Worm (Caenorhabditis elegans) whole organism, L3 larva: ENCODE measurements around the gene zfp-1.

Source experiments
- R02D3.7 ChIP-seq: fragments of 150-350 bp; optimal IDR thresholded peaks from 2 replicates; lab custom pipeline; 2014; ENCODE audit warnings: missing biosample characterization, missing genetic modification characterization
- ZK546.5 ChIP-seq: sonication (generic microtip); optimal IDR thresholded peaks from 2 replicates; lab custom pipeline; 2017; ENCODE audit warnings: missing biosample characterization, missing genetic modification characterization
- aly-2 ChIP-seq: fragments of 150-350 bp; optimal IDR thresholded peaks from 2 replicates; lab custom pipeline; 2014; ENCODE audit warnings: missing biosample characterization, missing genetic modification characterization
- ama-1 ChIP-seq: fragments of 150-350 bp; optimal IDR thresholded peaks from 2 replicates; lab custom pipeline; 2018
- ceh-16 ChIP-seq: sonication (generic microtip); optimal IDR thresholded peaks from 2 replicates; lab custom pipeline; 2017; ENCODE audit warnings: missing biosample characterization, missing genetic modification characterization
- ceh-28 ChIP-seq: fragments of 150-350 bp; optimal IDR thresholded peaks from 2 replicates; lab custom pipeline; 2014; ENCODE audit warnings: missing biosample characterization, missing genetic modification reagents, missing genetic modification characterization
- ceh-82 ChIP-seq: fragments of 150-350 bp; optimal IDR thresholded peaks from 2 replicates; lab custom pipeline; 2014; ENCODE audit warnings: missing biosample characterization, missing genetic modification characterization
- ceh-9 ChIP-seq: sonication (generic microtip); optimal IDR thresholded peaks from 2 replicates; lab custom pipeline; 2018; ENCODE audit warnings: missing biosample characterization, missing genetic modification characterization
- daf-12 ChIP-seq: fragments of 150-350 bp; optimal IDR thresholded peaks from 2 replicates; lab custom pipeline; 2014; ENCODE audit warnings: missing biosample characterization, missing genetic modification reagents, missing genetic modification characterization
- egl-27 ChIP-seq: sonication (generic microtip); optimal IDR thresholded peaks from 4 replicates; lab custom pipeline; 2017; ENCODE audit warnings: missing biosample characterization, missing genetic modification reagents, missing genetic modification characterization
- egl-5 ChIP-seq: fragments of 150-350 bp; optimal IDR thresholded peaks from 2 replicates; lab custom pipeline; 2017; ENCODE audit warnings: missing biosample characterization, missing genetic modification reagents, missing genetic modification characterization, inconsistent platforms
- elt-1 ChIP-seq: fragments of 150-350 bp; optimal IDR thresholded peaks from 2 replicates; lab custom pipeline; 2014; ENCODE audit warnings: missing biosample characterization, missing genetic modification characterization
- elt-2 ChIP-seq: sonication (generic microtip); optimal IDR thresholded peaks from 2 replicates; lab custom pipeline; 2016; ENCODE audit warnings: missing genetic modification reagents, mild to moderate bottlenecking, missing genetic modification characterization, missing compliant biosample characterization
- elt-3 ChIP-seq, 3 experiments: fragments of 150-350 bp in 1 of 3; sonication (generic microtip) in 2 of 3; optimal IDR thresholded peaks; 2 replicates in 2 of 3; 4 replicates in 1 of 3; lab custom pipeline; 2014 to 2017; ENCODE audit warnings: missing biosample characterization in 3 of 3, missing genetic modification characterization in 3 of 3
- fkh-10 ChIP-seq: sonication (generic microtip); optimal IDR thresholded peaks from 2 replicates; lab custom pipeline; 2017; ENCODE audit warnings: missing biosample characterization, missing genetic modification reagents, missing genetic modification characterization
- fkh-2 ChIP-seq: fragments of 150-350 bp; optimal IDR thresholded peaks from 2 replicates; lab custom pipeline; 2014; ENCODE audit warnings: missing biosample characterization, missing genetic modification reagents, missing genetic modification characterization
- fos-1 ChIP-seq: fragments of 150-350 bp; optimal IDR thresholded peaks from 2 replicates; lab custom pipeline; 2014; ENCODE audit warnings: missing biosample characterization, missing genetic modification characterization
- hmg-11 ChIP-seq: sonication (generic microtip); optimal IDR thresholded peaks from 2 replicates; lab custom pipeline; 2016; ENCODE audit warnings: missing genetic modification characterization, missing compliant biosample characterization
- jun-1 ChIP-seq: fragments of 150-350 bp; optimal IDR thresholded peaks from 2 replicates; lab custom pipeline; 2014; ENCODE audit warnings: missing biosample characterization, missing genetic modification reagents, missing genetic modification characterization
- lin-15B ChIP-seq: fragments of 150-350 bp; optimal IDR thresholded peaks from 2 replicates; lab custom pipeline; 2014; ENCODE audit warnings: missing biosample characterization, missing genetic modification characterization
- lin-39 ChIP-seq: fragments of 150-350 bp; optimal IDR thresholded peaks from 2 replicates; lab custom pipeline; 2018; ENCODE audit warnings: missing biosample characterization, missing genetic modification reagents, missing genetic modification characterization
- lsy-12 ChIP-seq: sonication (generic microtip); optimal IDR thresholded peaks from 2 replicates; lab custom pipeline; 2016; ENCODE audit warnings: mild to moderate bottlenecking, missing genetic modification characterization, missing compliant biosample characterization
- mdl-1 ChIP-seq: fragments of 150-350 bp; optimal IDR thresholded peaks from 2 replicates; lab custom pipeline; 2014; ENCODE audit warnings: missing biosample characterization, missing genetic modification characterization
- mml-1 ChIP-seq: fragments of 150-350 bp; sonication (generic microtip); optimal IDR thresholded peaks from 3 replicates; lab custom pipeline; 2014; ENCODE audit warnings: missing biosample characterization, missing genetic modification characterization
- nfya-1 ChIP-seq: sonication (generic microtip); optimal IDR thresholded peaks from 2 replicates; lab custom pipeline; 2017; ENCODE audit warnings: missing genetic modification characterization, mild to moderate bottlenecking, missing compliant biosample characterization, antibody characterized with exemption, moderate library complexity; ENCODE audit not compliant: insufficient read depth
- nhr-11 ChIP-seq: fragments of 150-350 bp; optimal IDR thresholded peaks from 2 replicates; lab custom pipeline; 2014; ENCODE audit warnings: missing biosample characterization, missing genetic modification characterization
- nhr-12 ChIP-seq: fragments of 150-350 bp; optimal IDR thresholded peaks from 2 replicates; lab custom pipeline; 2014; ENCODE audit warnings: missing biosample characterization, missing genetic modification characterization
- nhr-23 ChIP-seq: fragments of 150-350 bp; optimal IDR thresholded peaks from 2 replicates; lab custom pipeline; 2014; ENCODE audit warnings: missing biosample characterization, missing genetic modification reagents, missing genetic modification characterization
- nhr-237 ChIP-seq: fragments of 150-350 bp; optimal IDR thresholded peaks from 2 replicates; lab custom pipeline; 2014; ENCODE audit warnings: missing biosample characterization, missing genetic modification characterization
- nhr-25 ChIP-seq: sonication (generic microtip); optimal IDR thresholded peaks from 2 replicates; lab custom pipeline; 2017; ENCODE audit warnings: missing biosample characterization, missing genetic modification characterization
- nhr-28 ChIP-seq: fragments of 150-350 bp; optimal IDR thresholded peaks from 2 replicates; lab custom pipeline; 2014; ENCODE audit warnings: missing biosample characterization, missing genetic modification characterization
- nhr-67 ChIP-seq: fragments of 150-350 bp; optimal IDR thresholded peaks from 2 replicates; lab custom pipeline; 2014; ENCODE audit warnings: missing biosample characterization, missing genetic modification characterization
- nhr-76 ChIP-seq: fragments of 150-350 bp; sonication (generic microtip); optimal IDR thresholded peaks from 5 replicates; lab custom pipeline; 2014; ENCODE audit warnings: missing biosample characterization, missing genetic modification characterization
- pha-4 ChIP-seq: fragments of 150-350 bp; optimal IDR thresholded peaks from 2 replicates; lab custom pipeline; 2014; ENCODE audit warnings: missing biosample characterization, missing genetic modification reagents, missing genetic modification characterization
- pqm-1 ChIP-seq: fragments of 150-350 bp; optimal IDR thresholded peaks from 2 replicates; lab custom pipeline; 2017; ENCODE audit warnings: missing biosample characterization, missing genetic modification characterization, inconsistent platforms
- sea-2 ChIP-seq: fragments of 150-350 bp; sonication (generic microtip); optimal IDR thresholded peaks from 4 replicates; lab custom pipeline; 2014; ENCODE audit warnings: missing biosample characterization, missing genetic modification reagents, missing genetic modification characterization
- snpc-4 ChIP-seq: fragments of 150-350 bp; optimal IDR thresholded peaks from 2 replicates; lab custom pipeline; 2014; ENCODE audit warnings: missing biosample characterization, missing genetic modification characterization
- unc-39 ChIP-seq: sonication (generic microtip); optimal IDR thresholded peaks from 4 replicates; lab custom pipeline; 2017; ENCODE audit warnings: missing biosample characterization, missing genetic modification characterization
- ztf-11 ChIP-seq: fragments of 150-350 bp; optimal IDR thresholded peaks from 2 replicates; lab custom pipeline; 2014; ENCODE audit warnings: missing biosample characterization, missing genetic modification characterization
- ztf-4 ChIP-seq: fragments of 150-350 bp; optimal IDR thresholded peaks from 2 replicates; lab custom pipeline; 2014; ENCODE audit warnings: missing biosample characterization, missing genetic modification characterization

zfp-1 gene

DNA sequence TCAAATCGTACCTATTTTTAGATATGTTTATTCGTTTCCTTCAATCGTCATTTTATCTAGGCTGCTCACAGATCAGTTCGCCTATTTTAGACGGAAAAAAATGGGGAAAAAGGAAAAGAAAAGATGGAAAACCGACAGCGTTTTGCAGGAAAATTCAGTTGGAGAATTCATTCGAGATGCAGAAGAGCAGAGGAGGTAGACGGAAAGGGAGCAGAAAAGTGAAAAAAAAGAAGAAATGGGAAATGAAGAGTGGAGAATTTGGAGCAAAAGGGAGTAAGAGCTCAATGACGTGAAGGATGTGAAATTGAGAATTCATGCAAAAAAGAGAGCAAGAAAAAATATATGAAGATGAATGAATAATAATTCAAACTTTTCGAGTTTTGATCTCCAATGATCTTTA is 6.8 kb upstream of the zfp-1 start:
- no peak for TF ChIP-seq aly-2 (tag; lab: Kevin White, UChicago)
- no peak for TF ChIP-seq ceh-28 (tag; lab: Kevin White, UChicago)
- no peak for TF ChIP-seq mml-1 (tag; lab: Kevin White, UChicago)
- no peak for TF ChIP-seq nhr-12 (tag; lab: Kevin White, UChicago)
- TF ChIP-seq fos-1 (tag; lab: Kevin White, UChicago), result no peak
- TF ChIP-seq ceh-9, result no peak
- no peak for TF ChIP-seq nhr-28 (tag; lab: Kevin White, UChicago)

- TF ChIP-seq nhr-11 (tag; lab: Kevin White, UChicago) (peak; percentile 36), nhr-12 (tag; lab: Kevin White, UChicago) (no peak), nfya-1 (tag; lab: Kevin White, UChicago) (peak; percentile 64), nhr-23 (no peak), snpc-4 (tag; lab: Kevin White, UChicago) (no peak), lin-39 (tag; lab: Kevin White, UChicago) (peak; percentile 80), elt-2 (peak; percentile 28), pqm-1 (tag; lab: Kevin White, UChicago) (peak; percentile 36), lin-15B (tag; lab: Kevin White, UChicago) (peak; percentile 27), pha-4 (tag; lab: Kevin White, UChicago) (peak; percentile 96), jun-1 (tag; lab: Kevin White, UChicago) (peak; percentile 69), mdl-1 (peak; percentile 71)
Measured at ce11 chrIII:8785426-8785825, 5.9 kb upstream of the zfp-1 start.

DNA sequence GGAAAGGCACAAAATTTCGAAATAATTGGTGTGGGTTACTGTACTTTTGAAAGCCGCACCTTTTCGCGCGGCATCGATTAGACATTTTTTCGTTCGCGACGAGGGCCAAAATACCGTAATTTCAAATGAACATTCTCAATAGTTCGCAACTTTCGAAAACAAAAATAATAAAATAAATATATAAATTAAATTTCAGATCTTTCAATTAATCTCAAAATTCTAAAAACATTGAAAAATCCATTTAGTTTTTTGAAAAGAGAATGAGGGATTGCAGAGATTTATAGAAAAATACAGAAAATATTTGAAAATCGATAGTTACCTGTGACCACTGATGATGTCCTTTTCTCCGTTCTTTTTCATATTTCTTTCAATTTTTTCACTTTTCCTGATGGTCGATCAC is 5.3 kb upstream of the zfp-1 start, which contains the start of gene K02D10.8:
K02D10.8 (plus strand) TSS at position 301 of the 400 bp plus-strand sequence.
- TF ChIP-seq ceh-28 (tag; lab: Kevin White, UChicago) (no peak), aly-2 (tag; lab: Kevin White, UChicago) (no peak)
- TF ChIP-seq, all 47 proteins: peak for 0

DNA sequence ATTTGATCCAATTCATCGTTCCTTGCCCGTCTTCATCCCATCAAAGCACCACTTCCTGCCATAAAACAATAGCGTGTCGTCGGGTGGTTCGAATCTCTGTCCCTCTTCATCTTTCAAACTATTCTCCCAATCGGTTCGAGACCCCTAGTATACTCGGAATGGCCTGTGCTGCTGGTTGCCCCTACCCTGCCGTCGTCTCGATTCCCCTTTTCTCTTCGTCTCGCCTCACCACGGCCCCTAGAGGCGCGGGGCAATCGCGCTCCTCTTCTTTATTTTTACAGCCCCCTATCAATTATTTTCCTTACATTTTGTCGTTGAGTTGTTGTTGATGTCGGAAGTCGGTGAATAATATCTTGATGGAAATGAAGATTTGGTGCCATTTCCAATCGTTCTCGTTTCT is 2.6 kb upstream of the zfp-1 start:
- TF ChIP-seq nhr-67, result no peak
- TF ChIP-seq lin-39 (tag; lab: Kevin White, UChicago), result peak; percentile 73
- peak; percentile 40 for TF ChIP-seq hmg-11
- peak; percentile 32 for TF ChIP-seq egl-5 (tag; lab: Kevin White, UChicago)
- peak; percentile 25 for TF ChIP-seq nfya-1 (tag; lab: Kevin White, UChicago)
- TF ChIP-seq nhr-237 (tag; lab: Kevin White, UChicago), result no peak
- TF ChIP-seq fkh-10 (GFP tag; lab: Kevin White, UChicago), result no peak
- TF ChIP-seq nhr-23, result no peak
- peak; percentile 17 for TF ChIP-seq lin-15B (tag; lab: Kevin White, UChicago)

DNA sequence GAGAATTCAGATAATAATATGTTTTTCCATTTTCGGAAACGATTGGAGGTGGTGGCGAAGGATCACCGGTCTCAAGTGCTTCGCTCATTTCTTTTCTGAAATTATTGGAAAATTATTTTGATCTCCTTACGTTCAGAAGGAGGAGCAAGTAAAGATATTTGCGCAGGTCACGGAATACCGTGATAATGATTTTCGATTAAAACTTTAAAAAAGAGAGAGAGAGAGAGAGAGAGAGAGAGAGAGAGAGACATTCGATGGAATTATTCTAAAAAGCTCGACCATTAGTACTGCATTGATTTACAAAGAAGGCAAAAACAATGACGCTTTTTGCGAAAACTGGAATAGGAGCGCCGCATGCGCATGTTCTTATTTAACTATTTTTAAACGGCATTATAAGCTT is 916 bp downstream of the zfp-1 start, which contains the start of gene ztf-1:
ztf-1 (minus strand) TSS at position 101 of the 400 bp plus-strand sequence.
- TF ChIP-seq ceh-9, result no peak
- no peak for TF ChIP-seq jun-1 (tag; lab: Kevin White, UChicago)
- TF ChIP-seq nhr-28 (tag; lab: Kevin White, UChicago), result no peak
- no peak for TF ChIP-seq ceh-16 (tag; lab: Kevin White, UChicago)
- no peak for TF ChIP-seq egl-5 (tag; lab: Kevin White, UChicago)
- TF ChIP-seq mdl-1, result no peak
- no peak for TF ChIP-seq sea-2
- no peak for TF ChIP-seq nhr-76 (tag; lab: Kevin White, UChicago)
- no peak for TF ChIP-seq egl-27
- TF ChIP-seq lin-39 (tag; lab: Kevin White, UChicago), result no peak
- TF ChIP-seq nhr-67, result no peak
- TF ChIP-seq snpc-4 (tag; lab: Kevin White, UChicago), result no peak
- TF ChIP-seq elt-2, result no peak
- no peak for TF ChIP-seq lin-15B (tag; lab: Kevin White, UChicago)

- TF ChIP-seq ceh-9 (no peak), nhr-11 (tag; lab: Kevin White, UChicago) (no peak), fkh-2 (tag; lab: Kevin White, UChicago) (no peak), nhr-28 (tag; lab: Kevin White, UChicago) (no peak), unc-39 (tag; lab: Kevin White, UChicago) (no peak), ama-1 (lab: Kevin White, UChicago) (peak; percentile 77), ceh-82 (no peak), R02D3.7 (tag; lab: Kevin White, UChicago) (peak; percentile 30), fos-1 (tag; lab: Kevin White, UChicago) (no peak), egl-27 (peak; percentile 42), nhr-25 (peak; percentile 91), elt-1 (peak; percentile 52), ztf-4 (tag; lab: Kevin White, UChicago) (no peak), elt-3 (tag; optimal IDR thresholded peaks at IDR 0.05; lab: Kevin White, UChicago) (no peak), egl-5 (tag; lab: Kevin White, UChicago) (peak; percentile 31), ZK546.5 (tag; lab: Kevin White, UChicago) (no peak), pha-4 (tag; lab: Kevin White, UChicago) (peak; percentile 95), nhr-12 (tag; lab: Kevin White, UChicago) (no peak), lsy-12 (tag; lab: Kevin White, UChicago) (peak; percentile 87), daf-12 (tag; lab: Kevin White, UChicago) (no peak), ztf-11 (tag; lab: Kevin White, UChicago) (no peak), lin-15B (tag; lab: Kevin White, UChicago) (peak; percentile 49), mdl-1 (peak; percentile 31), fkh-10 (GFP tag; lab: Kevin White, UChicago) (no peak), nhr-237 (tag; lab: Kevin White, UChicago) (no peak), nhr-76 (tag; lab: Kevin White, UChicago) (no peak)
Measured at ce11 chrIII:8794793-8795192, 3.5 kb downstream of the zfp-1 start.
